Fruit fly (Drosophila melanogaster): Measurements from ENCODE around the gene robo2.

Gene robo2

dm6 chr2L:1433732-1434131 is 13.5 kb upstream of the robo2 start (continued):
- TF ChIP-seq CG18599 (GFP tag; optimal IDR thresholded peaks at IDR 0.05) (peak; percentile 84), Ada2b (GFP tag; IDR thresholded peaks at IDR 0.05) (no peak), CG2875 (GFP tag; optimal IDR thresholded peaks at IDR 0.05) (peak; percentile 83), Asciz (GFP tag; optimal IDR thresholded peaks at IDR 0.05) (peak; percentile 92), eyg (GFP tag; optimal IDR thresholded peaks at IDR 0.05) (peak; percentile 16), insv (GFP tag; optimal IDR thresholded peaks at IDR 0.05) (no peak), exex (tag; optimal IDR thresholded peaks at IDR 0.05) (peak; percentile 33), gfzf (GFP tag; optimal IDR thresholded peaks at IDR 0.05) (no peak), NC2α (GFP tag; optimal IDR thresholded peaks at IDR 0.05) (peak; percentile 47), ab (GFP tag; optimal IDR thresholded peaks at IDR 0.05) (peak; percentile 86), seq (GFP tag; IDR thresholded peaks at IDR 0.05) (peak; percentile 37; the same call in 1 of the 2 replicates), slbo (GFP tag; IDR thresholded peaks at IDR 0.05) (peak; percentile 83), inv (GFP tag; IDR thresholded peaks at IDR 0.05; ENCODE audit: partially characterized antibody) (no peak), Dad (GFP tag; optimal IDR thresholded peaks at IDR 0.05) (peak; percentile 92), cwo (GFP tag; optimal IDR thresholded peaks at IDR 0.05) (peak; percentile 78), CHES-1-like (GFP tag; optimal IDR thresholded peaks at IDR 0.05) (peak; percentile 89), CG7928 (GFP tag; optimal IDR thresholded peaks at IDR 0.05) (no peak), CG9437 (GFP tag; optimal IDR thresholded peaks at IDR 0.05) (peak; percentile 78), fru (optimal IDR thresholded peaks at IDR 0.05) (no peak), CG8388 (GFP tag; optimal IDR thresholded peaks at IDR 0.05) (no peak), ssp (GFP tag; IDR thresholded peaks at IDR 0.05) (no peak), CG10274 (GFP tag; optimal IDR thresholded peaks at IDR 0.05) (peak; percentile 77), CG9932 (GFP tag; IDR thresholded peaks at IDR 0.05) (peak; percentile 33; the same call in 1 of the 2 replicates), dmrt11E (tag; optimal IDR thresholded peaks at IDR 0.05) (peak; percentile 57), H2.0 (GFP tag; IDR thresholded peaks at IDR 0.05) (no peak), Camta (GFP tag; optimal IDR thresholded peaks at IDR 0.05) (peak; percentile 92), CG14667 (GFP tag; IDR thresholded peaks at IDR 0.05) (peak; percentile 91), bowl (GFP tag; IDR thresholded peaks at IDR 0.05) (peak; percentile 72; the same call in 1 of the 2 replicates), Max (GFP tag; optimal IDR thresholded peaks at IDR 0.05) (no peak), zen2 (GFP tag; IDR thresholded peaks at IDR 0.05; ENCODE audit: partially characterized antibody) (no peak), gce (GFP tag; IDR thresholded peaks at IDR 0.05) (peak; percentile 93), CG12104 (GFP tag; optimal IDR thresholded peaks at IDR 0.05) (no peak), CG8765 (GFP tag; IDR thresholded peaks at IDR 0.05) (peak; percentile 88), dati (GFP tag; IDR thresholded peaks at IDR 0.05) (peak; percentile 86), CG10267 (tag; optimal IDR thresholded peaks at IDR 0.05) (peak; percentile 75), tll (GFP tag; optimal IDR thresholded peaks at IDR 0.05) (no peak), Ssrp (tag; optimal IDR thresholded peaks at IDR 0.05) (no peak), Ets97D (GFP tag; optimal IDR thresholded peaks at IDR 0.05) (no peak), YL-1 (GFP tag; optimal IDR thresholded peaks at IDR 0.05) (no peak), CG7987 (GFP tag; optimal IDR thresholded peaks at IDR 0.05) (peak; percentile 65), lilli (GFP tag; optimal IDR thresholded peaks at IDR 0.05) (no peak), bigmax (GFP tag; optimal IDR thresholded peaks at IDR 0.05) (no peak), ci (GFP tag; IDR thresholded peaks at IDR 0.05) (peak; percentile 98), CG31388 (GFP tag; optimal IDR thresholded peaks at IDR 0.05) (no peak), CG18011 (GFP tag; optimal IDR thresholded peaks at IDR 0.05) (peak; percentile 53), NC2β (GFP tag; optimal IDR thresholded peaks at IDR 0.05) (peak; percentile 90), nerfin-2 (GFP tag; IDR thresholded peaks at IDR 0.05; ENCODE audit: partially characterized antibody) (no peak), CG9215 (GFP tag; IDR thresholded peaks at IDR 0.05) (peak; percentile 74), Atf-2 (GFP tag; optimal IDR thresholded peaks at IDR 0.05) (peak; percentile 90), C15 (GFP tag; IDR thresholded peaks at IDR 0.05) (peak; percentile 87), CG17612 (GFP tag; IDR thresholded peaks at IDR 0.05) (peak; percentile 53; the same call in 1 of the 2 replicates)
